Worm (Caenorhabditis elegans) whole organism, L2 larva: ENCODE results near the gene gpa-4.

Experiments
- elt-3 ChIP-seq: sonication (generic microtip); optimal IDR thresholded peaks from 2 replicates; lab custom pipeline; 2017; ENCODE audit warnings: missing biosample characterization, missing genetic modification characterization
- mab-5 ChIP-seq: fragments of 150-350 bp; optimal IDR thresholded peaks from 2 replicates; lab custom pipeline; 2014; ENCODE audit warnings: missing biosample characterization, missing genetic modification characterization
- nhr-23 ChIP-seq: fragments of 150-350 bp; optimal IDR thresholded peaks from 2 replicates; lab custom pipeline; 2014; ENCODE audit warnings: missing biosample characterization, missing genetic modification reagents, missing genetic modification characterization
- nhr-77 ChIP-seq: fragments of 150-350 bp; optimal IDR thresholded peaks from 2 replicates; lab custom pipeline; 2014; ENCODE audit warnings: missing biosample characterization, missing genetic modification characterization
- snpc-4 ChIP-seq: fragments of 150-350 bp; optimal IDR thresholded peaks from 2 replicates; lab custom pipeline; 2014; ENCODE audit warnings: missing biosample characterization, missing genetic modification characterization

DNA sequence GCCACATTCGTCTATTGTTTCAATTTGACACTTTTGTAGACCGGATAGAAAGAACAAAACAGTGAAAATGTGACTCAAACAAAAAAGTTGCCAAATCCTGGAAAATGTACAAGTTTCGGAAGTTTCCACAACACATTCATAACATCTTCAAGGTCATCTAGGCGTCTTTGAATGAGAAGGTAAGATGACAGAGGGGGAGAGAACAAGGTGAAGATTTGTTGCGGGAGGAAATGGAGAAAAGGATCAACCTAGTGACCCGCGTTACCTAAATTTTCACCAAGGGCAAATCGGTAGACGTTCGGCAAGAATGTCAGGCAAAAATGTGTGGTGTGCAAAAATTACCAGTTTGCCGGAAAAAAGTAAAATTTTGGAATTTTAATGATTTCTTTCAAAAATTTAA lies 23.7 kb upstream of the gpa-4 start:
- TF ChIP-seq nhr-77 (tag; lab: Kevin White, UChicago) (no peak), nhr-23 (tag; lab: Kevin White, UChicago) (no peak), elt-3 (tag; lab: Kevin White, UChicago) (no peak), mab-5 (tag; lab: Kevin White, UChicago) (no peak), snpc-4 (tag; lab: Kevin White, UChicago) (no peak)
